Fruit fly (Drosophila melanogaster): ENCODE measurements around the gene Wnt6.

- no peak for TF ChIP-seq CG10348 (GFP tag; IDR thresholded peaks at IDR 0.05)
- no peak for TF ChIP-seq gl (tag; optimal IDR thresholded peaks at IDR 0.05)
- peak; percentile 23 for TF ChIP-seq CG17806 (tag; optimal IDR thresholded peaks at IDR 0.05)
- no peak for TF ChIP-seq Pif1A (GFP tag; optimal IDR thresholded peaks at IDR 0.05)
- no peak for TF ChIP-seq CG13204 (GFP tag; optimal IDR thresholded peaks at IDR 0.05)
- no peak for TF ChIP-seq EcR (GFP tag; optimal IDR thresholded peaks at IDR 0.05)
- no peak for TF ChIP-seq CG9948 (tag; optimal IDR thresholded peaks at IDR 0.05)
- peak; percentile 50 for TF ChIP-seq Ets98B (GFP tag; IDR thresholded peaks at IDR 0.05)
- TF ChIP-seq CG34367 (tag; optimal IDR thresholded peaks at IDR 0.05): no peak
- TF ChIP-seq CG32121 (GFP tag; IDR thresholded peaks at IDR 0.05): no peak
- TF ChIP-seq CG12605 (GFP tag; IDR thresholded peaks at IDR 0.05): no peak
- TF ChIP-seq CG15710 (tag; optimal IDR thresholded peaks at IDR 0.05): no peak
- peak; percentile 66; the same call in 2 of the 3 replicates for TF ChIP-seq fd96Ca (GFP tag; IDR thresholded peaks at IDR 0.05)
Measured at dm6 chr2L:7326405-7326804, 7.1 kb upstream of the Wnt6 start.
